Fruit fly (Drosophila melanogaster) whole organism, embryonic: Measurements from ENCODE around the gene CG43448.

Experiments
- Aef1 ChIP-seq: fragments of 200-800 bp; sonication (Bioruptor generic); IDR thresholded peaks from 3 replicates; pipeline ENCODE4 v1.3.6; 2022; ENCODE audit warnings: missing biosample characterization, missing genetic modification characterization
- Bdp1 ChIP-seq: fragments of 200-800 bp; sonication (Bioruptor generic); optimal IDR thresholded peaks from 3 replicates; lab custom pipeline; 2016; ENCODE audit warnings: missing biosample characterization, missing genetic modification characterization
- Bgb ChIP-seq: fragments of 200-800 bp; sonication (Bioruptor generic); IDR thresholded peaks from 2 replicates; pipeline ENCODE4 v1.3.6; 2022; ENCODE audit warnings: missing biosample characterization, missing genetic modification characterization; ENCODE audit not compliant: partially characterized antibody
- Bteb2 ChIP-seq: fragments of 200-800 bp; sonication (Bioruptor generic); optimal IDR thresholded peaks from 2 replicates; lab custom pipeline; 2016; ENCODE audit warnings: missing biosample characterization, missing genetic modification characterization
- CG10543 ChIP-seq: fragments of 200-800 bp; sonication (Bioruptor generic); optimal IDR thresholded peaks from 3 replicates; lab custom pipeline; 2017; ENCODE audit warnings: missing biosample characterization, mild to moderate bottlenecking, missing genetic modification characterization, moderate library complexity
- CG10959 ChIP-seq: fragments of 200-800 bp; sonication (Bioruptor generic); IDR thresholded peaks from 2 replicates; pipeline ENCODE4 v1.3.6; 2022; ENCODE audit warnings: missing biosample characterization, missing genetic modification characterization
- CG12104 ChIP-seq: fragments of 200-800 bp; sonication (Bioruptor generic); optimal IDR thresholded peaks from 3 replicates; lab custom pipeline; 2016; ENCODE audit warnings: missing biosample characterization, missing genetic modification characterization
- CG1233 ChIP-seq: fragments of 200-800 bp; sonication (Bioruptor generic); optimal IDR thresholded peaks from 4 replicates; lab custom pipeline; 2018; ENCODE audit warnings: missing biosample characterization, mild to moderate bottlenecking, missing genetic modification characterization
- CG14965 ChIP-seq: fragments of 200-800 bp; sonication (Bioruptor generic); optimal IDR thresholded peaks from 2 replicates; lab custom pipeline; 2016; ENCODE audit warnings: missing biosample characterization, missing genetic modification characterization, borderline replicate concordance
- CG17328 ChIP-seq: fragments of 200-800 bp; sonication (Bioruptor generic); IDR thresholded peaks from 2 replicates; pipeline ENCODE4 v1.3.6; 2022; ENCODE audit warnings: missing biosample characterization, missing genetic modification characterization
- CG17359 ChIP-seq: fragments of 200-800 bp; sonication (Bioruptor generic); optimal IDR thresholded peaks from 3 replicates; lab custom pipeline; 2018; ENCODE audit warnings: missing biosample characterization, mild to moderate bottlenecking, missing genetic modification characterization, moderate library complexity
- CG18011 ChIP-seq: fragments of 200-800 bp; sonication (Bioruptor generic); optimal IDR thresholded peaks from 2 replicates; lab custom pipeline; 2017; ENCODE audit warnings: missing biosample characterization, missing genetic modification characterization, mild to moderate bottlenecking, moderate library complexity, missing genotype
- CG32767 ChIP-seq: fragments of 200-800 bp; sonication (Bioruptor generic); IDR thresholded peaks from 2 replicates; pipeline ENCODE4 v1.3.6; 2022; ENCODE audit warnings: missing biosample characterization, missing genetic modification characterization
- CG3281 ChIP-seq: fragments of 200-800 bp; sonication (Bioruptor generic); optimal IDR thresholded peaks from 3 replicates; lab custom pipeline; 2017; ENCODE audit warnings: missing biosample characterization, mild to moderate bottlenecking, missing genetic modification characterization
- CG33557 ChIP-seq: fragments of 200-800 bp; sonication (Bioruptor generic); optimal IDR thresholded peaks from 2 replicates; lab custom pipeline; 2019; ENCODE audit warnings: missing biosample characterization, mild to moderate bottlenecking, missing genetic modification characterization, moderate library complexity
- CG3407 ChIP-seq: fragments of 200-800 bp; sonication (Bioruptor generic); optimal IDR thresholded peaks from 2 replicates; lab custom pipeline; 2018; ENCODE audit warnings: missing biosample characterization, mild to moderate bottlenecking, missing genetic modification characterization
- CG8359 ChIP-seq: fragments of 200-800 bp; sonication (Bioruptor generic); optimal IDR thresholded peaks from 2 replicates; lab custom pipeline; 2017; ENCODE audit warnings: missing biosample characterization, mild to moderate bottlenecking, missing genetic modification characterization, borderline replicate concordance
- CG9797 ChIP-seq: fragments of 200-800 bp; sonication (Bioruptor generic); optimal IDR thresholded peaks from 3 replicates; lab custom pipeline; 2018; ENCODE audit warnings: missing biosample characterization, mild to moderate bottlenecking, missing genetic modification characterization
- D19A ChIP-seq: fragments of 200-800 bp; optimal IDR thresholded peaks from 3 replicates; lab custom pipeline; 2019; ENCODE audit warnings: missing biosample characterization, mild to moderate bottlenecking, missing genetic modification characterization, moderate library complexity
- Dad ChIP-seq: fragments of 200-800 bp; sonication (Bioruptor generic); optimal IDR thresholded peaks from 3 replicates; lab custom pipeline; 2016; ENCODE audit warnings: missing biosample characterization, missing genetic modification characterization
- Dref ChIP-seq: fragments of 200-800 bp; sonication (Bioruptor generic); IDR thresholded peaks from 2 replicates; pipeline ENCODE4 v1.3.6; 2022; ENCODE audit warnings: missing biosample characterization, missing genetic modification characterization
- GATAe ChIP-seq: fragments of 200-800 bp; sonication (Bioruptor generic); conservative IDR thresholded peaks from 2 replicates; pipeline ENCODE4 v1.3.6; 2022; ENCODE audit warnings: missing biosample characterization, missing genetic modification characterization
- H2.0 ChIP-seq: fragments of 200-800 bp; sonication (Bioruptor generic); IDR thresholded peaks from 2 replicates; pipeline ENCODE4 v1.3.6; 2022; ENCODE audit warnings: missing biosample characterization, missing genetic modification characterization
- HLH54F ChIP-seq: fragments of 200-800 bp; sonication (Bioruptor generic); optimal IDR thresholded peaks from 3 replicates; lab custom pipeline; 2016; ENCODE audit warnings: missing biosample characterization, missing genetic modification characterization
- HmgD ChIP-seq: fragments of 200-800 bp; sonication (Bioruptor generic); optimal IDR thresholded peaks from 3 replicates; lab custom pipeline; 2016; ENCODE audit warnings: missing biosample characterization, missing genetic modification characterization
- Hr51 ChIP-seq, 2 experiments: fragments of 200-800 bp; sonication (Bioruptor generic); optimal IDR thresholded peaks; 2 replicates in 1 of 2; 3 replicates in 1 of 2; lab custom pipeline; 2016 to 2018; ENCODE audit warnings: missing biosample characterization in 2 of 2, missing genetic modification characterization in 2 of 2, mild to moderate bottlenecking in 1 of 2, moderate library complexity in 1 of 2
- MTF-1 ChIP-seq: fragments of 200-800 bp; sonication (Bioruptor generic); optimal IDR thresholded peaks from 2 replicates; lab custom pipeline; 2018; ENCODE audit warnings: missing biosample characterization, mild to moderate bottlenecking, missing genetic modification characterization, borderline replicate concordance
- PHDP ChIP-seq: fragments of 200-800 bp; sonication (Bioruptor generic); optimal IDR thresholded peaks from 3 replicates; lab custom pipeline; 2018; ENCODE audit warnings: missing biosample characterization, mild to moderate bottlenecking, missing genetic modification characterization, moderate library complexity
- Ptx1 ChIP-seq: fragments of 200-800 bp; sonication (Bioruptor generic); IDR thresholded peaks from 2 replicates; pipeline ENCODE4 v1.3.6; 2022; ENCODE audit warnings: missing biosample characterization, missing genetic modification characterization
- Ravus ChIP-seq: fragments of 200-800 bp; sonication (Bioruptor generic); IDR thresholded peaks from 2 replicates; pipeline ENCODE4 v1.3.6; 2022; ENCODE audit warnings: missing biosample characterization, missing genetic modification characterization
- Six4 ChIP-seq: fragments of 200-800 bp; sonication (Bioruptor generic); optimal IDR thresholded peaks from 2 replicates; lab custom pipeline; 2016; ENCODE audit warnings: missing biosample characterization, missing genetic modification characterization
- TFAM ChIP-seq: fragments of 200-800 bp; sonication (Bioruptor generic); optimal IDR thresholded peaks from 2 replicates; lab custom pipeline; 2017; ENCODE audit warnings: missing biosample characterization, missing genetic modification characterization, inconsistent platforms
- Taf1 ChIP-seq: fragments of 200-800 bp; sonication (Bioruptor generic); IDR thresholded peaks from 2 replicates; pipeline ENCODE4 v1.3.6; 2022; ENCODE audit warnings: missing biosample characterization, missing genetic modification characterization
- aop ChIP-seq: fragments of 200-800 bp; sonication (Bioruptor generic); IDR thresholded peaks from 2 replicates; pipeline ENCODE4 v1.3.6; 2022; ENCODE audit warnings: missing biosample characterization, missing genetic modification characterization
- cad ChIP-seq: fragments of >200 bp; optimal IDR thresholded peaks from 2 replicates; lab custom pipeline; 2017; ENCODE audit warnings: missing biosample characterization, missing genetic modification characterization
- chinmo ChIP-seq: fragments of 200-800 bp; sonication (Bioruptor generic); IDR thresholded peaks from 4 replicates; pipeline ENCODE4 v1.3.6; 2022; ENCODE audit warnings: missing biosample characterization, missing genetic modification characterization; ENCODE audit not compliant: partially characterized antibody
- emc ChIP-seq: fragments of 200-800 bp; sonication (Bioruptor generic); optimal IDR thresholded peaks from 2 replicates; lab custom pipeline; 2016; ENCODE audit warnings: missing biosample characterization, missing genetic modification characterization
- esg ChIP-seq: fragments of 200-800 bp; sonication (Bioruptor generic); conservative IDR thresholded peaks from 2 replicates; pipeline ENCODE4 v1.3.6; 2022; ENCODE audit warnings: missing biosample characterization, missing genetic modification characterization
- hb ChIP-seq: fragments of 200-800 bp; sonication (Bioruptor generic); IDR thresholded peaks from 3 replicates; pipeline ENCODE4 v1.3.6; 2022; ENCODE audit warnings: missing biosample characterization, missing genetic modification characterization; ENCODE audit not compliant: partially characterized antibody
- insv ChIP-seq, 2 experiments: fragments of 200-800 bp; sonication (Bioruptor generic); optimal IDR thresholded peaks; 3 replicates each; lab custom pipeline; 2016 to 2018; ENCODE audit warnings: missing biosample characterization in 2 of 2, missing genetic modification characterization in 2 of 2
- kay ChIP-seq: fragments of 200-800 bp; sonication (Bioruptor generic); optimal IDR thresholded peaks from 2 replicates; lab custom pipeline; 2016; ENCODE audit warnings: missing biosample characterization, missing genetic modification characterization
- knrl ChIP-seq: fragments of 200-800 bp; sonication (Bioruptor generic); IDR thresholded peaks from 3 replicates; pipeline ENCODE4 v1.3.6; 2022; ENCODE audit warnings: missing biosample characterization, missing genetic modification characterization; ENCODE audit not compliant: partially characterized antibody
- lmd ChIP-seq: fragments of 200-800 bp; sonication (Bioruptor generic); IDR thresholded peaks from 2 replicates; pipeline ENCODE4 v1.3.6; 2022; ENCODE audit warnings: missing biosample characterization, missing genetic modification characterization
- otp ChIP-seq: fragments of 200-800 bp; sonication (Bioruptor generic); IDR thresholded peaks from 3 replicates; pipeline ENCODE4, ENCODE4 v1.3.6; 2022; ENCODE audit warnings: missing biosample characterization, missing genetic modification characterization
- pan ChIP-seq, 4 experiments: fragments of >200 bp in 3 of 4; fragments of 200-800 bp in 1 of 4; sonication (Bioruptor generic) in 1 of 4; optimal IDR thresholded peaks in 3 of 4; IDR thresholded peaks in 1 of 4; 2 replicates each; pipeline versions ENCODE4 v1.3.6 to Lab custom; 2017 to 2022; ENCODE audit warnings: missing biosample characterization in 2 of 4, missing genetic modification characterization in 2 of 4, mixed read lengths in 1 of 4
- pzg ChIP-seq: fragments of 200-800 bp; sonication (Bioruptor generic); optimal IDR thresholded peaks from 3 replicates; lab custom pipeline; 2018; ENCODE audit warnings: missing biosample characterization, mild to moderate bottlenecking, missing genetic modification characterization, moderate library complexity
- sens ChIP-seq: fragments of 200-800 bp; sonication (Bioruptor generic); peaks from one replicate; lab custom pipeline; 2016; ENCODE audit warnings: missing biosample characterization, missing genetic modification characterization
- sim ChIP-seq: fragments of 200-800 bp; sonication (Bioruptor generic); IDR thresholded peaks from 2 replicates; pipeline ENCODE4 v1.3.6; 2022; ENCODE audit warnings: missing biosample characterization, missing genetic modification characterization
- so ChIP-seq: fragments of 200-800 bp; sonication (Bioruptor generic); IDR thresholded peaks from 3 replicates; pipeline ENCODE4 v1.3.6; 2022; ENCODE audit warnings: missing biosample characterization, missing genetic modification characterization
- toy ChIP-seq: fragments of 200-800 bp; sonication (Bioruptor generic); IDR thresholded peaks from 2 replicates; pipeline ENCODE4 v1.3.6; 2022; ENCODE audit warnings: missing biosample characterization, missing genetic modification characterization
- vnd ChIP-seq: fragments of 200-800 bp; sonication (Bioruptor generic); IDR thresholded peaks from 3 replicates; pipeline ENCODE4 v1.3.6; 2022; ENCODE audit warnings: missing biosample characterization, missing genetic modification characterization; ENCODE audit not compliant: partially characterized antibody

CG43448 gene

DNA sequence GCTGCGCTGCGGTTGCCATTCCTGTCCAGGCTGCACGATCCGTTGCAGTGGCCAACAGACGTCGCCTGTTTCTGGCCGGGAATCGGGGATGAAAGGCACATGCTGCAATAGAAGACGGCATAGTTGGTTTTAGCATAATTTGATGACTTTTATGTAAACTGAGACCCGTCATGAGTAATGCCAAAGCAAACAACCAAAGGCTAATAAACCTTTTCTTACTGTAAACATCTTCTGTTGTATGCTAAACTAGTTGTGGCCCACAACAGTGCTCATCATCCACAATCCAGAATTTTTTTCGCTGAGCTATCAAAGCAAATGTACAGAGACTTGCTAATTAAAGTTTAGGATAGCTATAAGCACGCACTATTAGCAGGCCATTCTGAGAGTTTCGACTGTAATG is 38.7 kb downstream of the CG43448 start (continued):
- no peak for TF ChIP-seq GATAe (GFP tag; lab: Robert Waterston, UW)
- no peak for TF ChIP-seq CG12104 (GFP tag; lab: Kevin White, UChicago)
- no peak for TF ChIP-seq Bteb2 (GFP tag; lab: Kevin White, UChicago)
- TF ChIP-seq pan (optimal IDR thresholded peaks at IDR 0.05; lab: Kevin White, UChicago) = no peak
- no peak for TF ChIP-seq pan (GFP tag; optimal IDR thresholded peaks at IDR 0.05 in 1 of 2, IDR thresholded peaks at IDR 0.05 in 1 of 2)
- no peak for TF ChIP-seq CG17328
- TF ChIP-seq CG10959 (GFP tag; lab: Robert Waterston, UW) = no peak
- TF ChIP-seq otp (GFP tag; lab: Robert Waterston, UW) = no peak
- no peak for TF ChIP-seq insv (GFP tag; optimal IDR thresholded peaks at IDR 0.05; lab: Kevin White, UChicago)
- no peak for TF ChIP-seq CG17359 (tag; lab: Kevin White, UChicago)
- TF ChIP-seq Taf1 (GFP tag; lab: Robert Waterston, UW) = no peak
- no peak for TF ChIP-seq CG14965 (GFP tag; lab: Kevin White, UChicago)
- TF ChIP-seq MTF-1 (GFP tag; lab: Kevin White, UChicago) = peak; percentile 43
- TF ChIP-seq hb (GFP tag; lab: Robert Waterston, UW) = no peak
- no peak for TF ChIP-seq vnd (GFP tag; lab: Robert Waterston, UW)
- TF ChIP-seq aop (GFP tag; lab: Robert Waterston, UW) = no peak
- TF ChIP-seq CG10543 (GFP tag; lab: Kevin White, UChicago) = peak; percentile 79
- TF ChIP-seq toy (GFP tag; lab: Robert Waterston, UW) = no peak
- TF ChIP-seq so = 0 out of 3 replicates have a peak, but pooled peaks have one; percentile 18
- TF ChIP-seq CG8359 (GFP tag; lab: Kevin White, UChicago) = no peak
- TF ChIP-seq CG32767 (GFP tag; lab: Robert Waterston, UW) = no peak
- TF ChIP-seq emc = no peak
- TF ChIP-seq CG3407 = no peak
- TF ChIP-seq Bgb (GFP tag; lab: Robert Waterston, UW) = no peak
- no peak for TF ChIP-seq CG33557
- no peak for TF ChIP-seq lmd (GFP tag; lab: Robert Waterston, UW)
- TF ChIP-seq PHDP (tag; lab: Kevin White, UChicago) = peak; percentile 52
- TF ChIP-seq knrl (GFP tag; lab: Robert Waterston, UW) = no peak
- TF ChIP-seq chinmo (GFP tag; lab: Robert Waterston, UW) = no peak
- TF ChIP-seq CG18011 (GFP tag; lab: Kevin White, UChicago) = no peak
- no peak for TF ChIP-seq Ravus (GFP tag; lab: Robert Waterston, UW)
- no peak for TF ChIP-seq sim (GFP tag; lab: Robert Waterston, UW)
- no peak for TF ChIP-seq D19A
- TF ChIP-seq pzg = no peak
- TF ChIP-seq Bdp1 = no peak
- no peak for TF ChIP-seq TFAM (GFP tag; lab: Kevin White, UChicago)
- no peak for TF ChIP-seq HmgD (GFP tag; lab: Kevin White, UChicago)
- no peak for TF ChIP-seq esg (GFP tag; lab: Robert Waterston, UW)
- no peak for TF ChIP-seq Aef1 (GFP tag; lab: Robert Waterston, UW)
- no peak for TF ChIP-seq CG9797 (GFP tag; lab: Kevin White, UChicago)
- TF ChIP-seq kay (GFP tag; lab: Kevin White, UChicago) = no peak
- peak; percentile 71 for TF ChIP-seq CG3281 (GFP tag; lab: Kevin White, UChicago)
- no peak for TF ChIP-seq cad (GFP tag; lab: Kevin White, UChicago)
- TF ChIP-seq Six4 (GFP tag; lab: Kevin White, UChicago) = no peak
- TF ChIP-seq CG1233 = peak; percentile 24
- no peak for TF ChIP-seq Hr51 (GFP tag; optimal IDR thresholded peaks at IDR 0.05; lab: Kevin White, UChicago)
- TF ChIP-seq Dref = no peak
- no peak for TF ChIP-seq Dad
- TF ChIP-seq Ptx1 (GFP tag; lab: Robert Waterston, UW) = no peak
- no peak for TF ChIP-seq HLH54F (GFP tag; lab: Kevin White, UChicago)
- TF ChIP-seq sens = no peak
- no peak for TF ChIP-seq H2.0 (GFP tag; lab: Robert Waterston, UW)
